Fruit fly (Drosophila melanogaster) whole organism, embryonic: Measurements from ENCODE around the gene NaPi-III.
A peak's percentile ranks its signal among the peaks of the same experiment; 100 is the strongest.

Source experiments
- CG1529 ChIP-seq: fragments of 200-800 bp; sonication (Bioruptor generic); optimal IDR thresholded peaks from 3 replicates; lab custom pipeline; 2018; ENCODE audit warnings: missing biosample characterization, missing genetic modification characterization
- CG7271 ChIP-seq: fragments of 200-800 bp; sonication (Bioruptor generic); optimal IDR thresholded peaks from 2 replicates; lab custom pipeline; 2018; ENCODE audit warnings: missing biosample characterization, mild to moderate bottlenecking, missing genetic modification characterization, moderate library complexity
- CG8089 ChIP-seq: fragments of 200-800 bp; sonication (Bioruptor generic); optimal IDR thresholded peaks from 3 replicates; lab custom pipeline; 2016; ENCODE audit warnings: missing biosample characterization, missing genetic modification characterization
- Lpt ChIP-seq: fragments of >200 bp; optimal IDR thresholded peaks from 2 replicates; lab custom pipeline; 2018; ENCODE audit warnings: missing biosample characterization, missing genetic modification characterization
- NC2β ChIP-seq: fragments of 200-800 bp; sonication (Bioruptor generic); optimal IDR thresholded peaks from 2 replicates; lab custom pipeline; 2016; ENCODE audit warnings: missing biosample characterization, missing genetic modification characterization
- esg ChIP-seq: fragments of 200-800 bp; sonication (Bioruptor generic); conservative IDR thresholded peaks from 2 replicates; pipeline ENCODE4 v1.3.6; 2022; ENCODE audit warnings: missing biosample characterization, missing genetic modification characterization
- gsb ChIP-seq: fragments of 200-800 bp; sonication (Bioruptor generic); IDR thresholded peaks from 2 replicates; pipeline ENCODE4 v1.3.6; 2022; ENCODE audit warnings: missing biosample characterization, missing genetic modification characterization
- sqz ChIP-seq: fragments of 200-800 bp; sonication (Bioruptor generic); optimal IDR thresholded peaks from 3 replicates; lab custom pipeline; 2018; ENCODE audit warnings: missing biosample characterization, mild to moderate bottlenecking, missing genetic modification characterization
- tx ChIP-seq: fragments of 200-800 bp; sonication (Bioruptor generic); optimal IDR thresholded peaks from 2 replicates; lab custom pipeline; 2016; ENCODE audit warnings: missing biosample characterization, missing genetic modification characterization

- TF ChIP-seq Lpt, result no peak
- TF ChIP-seq sqz (GFP tag; lab: Kevin White, UChicago), result no peak
- peak; percentile 48 for TF ChIP-seq CG1529 (GFP tag; lab: Kevin White, UChicago)
- no peak for TF ChIP-seq NC2β (GFP tag; lab: Kevin White, UChicago)
- TF ChIP-seq gsb (GFP tag; lab: Robert Waterston, UW), result no peak
- TF ChIP-seq tx, result no peak
- no peak for TF ChIP-seq CG7271 (tag; lab: Kevin White, UChicago)
- peak; percentile 16; the same call in 1 of the 2 replicates for TF ChIP-seq esg
- TF ChIP-seq CG8089 (GFP tag; lab: Kevin White, UChicago), result no peak
Observed at dm6 chr3L:11148478-11149251, 25.5 kb downstream of the NaPi-III start.
